Fruit fly (Drosophila melanogaster) whole organism, wandering third instar larva: ENCODE data around the gene RtGEF.

ENCODE experiments used
- Abd-B ChIP-seq: fragments of >200 bp; optimal IDR thresholded peaks from 2 replicates; lab custom pipeline; 2017; ENCODE audit warnings: missing biosample characterization, missing genetic modification characterization
- CG32264 ChIP-seq: fragments of 200-800 bp; sonication (Bioruptor generic); optimal IDR thresholded peaks from 2 replicates; lab custom pipeline; 2016; ENCODE audit warnings: missing biosample characterization, missing genetic modification characterization
- CG9705 ChIP-seq: fragments of 200-800 bp; sonication (Bioruptor generic); optimal IDR thresholded peaks from 2 replicates; lab custom pipeline; 2018; ENCODE audit warnings: missing biosample characterization, mild to moderate bottlenecking, missing genetic modification characterization
- CrebA ChIP-seq: fragments of 200-800 bp; sonication (Bioruptor generic); optimal IDR thresholded peaks from 2 replicates; lab custom pipeline; 2016; ENCODE audit warnings: missing biosample characterization, mild to moderate bottlenecking, missing genetic modification characterization, borderline replicate concordance
- Dfd ChIP-seq: fragments of >200 bp; optimal IDR thresholded peaks from 2 replicates; lab custom pipeline; 2017; ENCODE audit warnings: missing biosample characterization, missing genetic modification characterization
- Dif ChIP-seq: fragments of 200-275, 200-300 bp; sonication (Bioruptor generic); optimal IDR thresholded peaks from 2 replicates; lab custom pipeline; 2018; ENCODE audit warnings: missing biosample characterization, missing genetic modification characterization; ENCODE audit not compliant: partially characterized antibody
- GATAd ChIP-seq: sonication (Bioruptor generic); optimal IDR thresholded peaks from 2 replicates; lab custom pipeline; 2016; ENCODE audit warnings: missing biosample characterization, missing genetic modification characterization
- HLH106 ChIP-seq: fragments of 200-800 bp; optimal IDR thresholded peaks from 3 replicates; lab custom pipeline; 2019; ENCODE audit warnings: missing biosample characterization, mild to moderate bottlenecking, missing genetic modification characterization, moderate library complexity
- Hnf4 ChIP-seq: fragments of 200-800 bp; sonication (Bioruptor generic); optimal IDR thresholded peaks from 2 replicates; lab custom pipeline; 2016; ENCODE audit warnings: missing biosample characterization, mild to moderate bottlenecking, missing genetic modification characterization
- Hr78 ChIP-seq: fragments of >200 bp; optimal IDR thresholded peaks from 2 replicates; lab custom pipeline; 2017; ENCODE audit warnings: missing biosample characterization, missing genetic modification characterization
- Hr83 ChIP-seq: fragments of 200-300 bp; sonication (Bioruptor generic); optimal IDR thresholded peaks from 2 replicates; lab custom pipeline; 2016; ENCODE audit warnings: missing biosample characterization, mild to moderate bottlenecking, missing genetic modification characterization, moderate library complexity; ENCODE audit not compliant: poor library complexity, severe bottlenecking
- Mio ChIP-seq: sonication (Bioruptor generic); optimal IDR thresholded peaks from 2 replicates; lab custom pipeline; 2016; ENCODE audit warnings: missing biosample characterization, missing genetic modification characterization
- Myc ChIP-seq: fragments of >200 bp; optimal IDR thresholded peaks from 2 replicates; lab custom pipeline; 2017
- N ChIP-seq: fragments of >200 bp; optimal IDR thresholded peaks from 2 replicates; lab custom pipeline; 2018; ENCODE audit warnings: missing biosample characterization, missing external identifiers, missing genetic modification characterization
- OdsH ChIP-seq: fragments of 200-800 bp; sonication (Bioruptor generic); optimal IDR thresholded peaks from 2 replicates; lab custom pipeline; 2016; ENCODE audit warnings: missing biosample characterization, mild to moderate bottlenecking, missing genetic modification characterization
- Rel ChIP-seq, 2 experiments: fragments of 200-800 bp; sonication (Bioruptor generic) in 1 of 2; optimal IDR thresholded peaks; 2 replicates in 1 of 2; 3 replicates in 1 of 2; lab custom pipeline; 2016 to 2019; ENCODE audit warnings: mild to moderate bottlenecking in 2 of 2, missing biosample characterization in 2 of 2, missing genetic modification characterization in 2 of 2, moderate library complexity in 1 of 2
- Vsx2 ChIP-seq: fragments of 200-300, 225-300 bp; sonication (Bioruptor generic); optimal IDR thresholded peaks from 2 replicates; lab custom pipeline; 2018; ENCODE audit warnings: missing biosample characterization, missing genetic modification characterization; ENCODE audit not compliant: partially characterized antibody
- br ChIP-seq: fragments of 200-800 bp; sonication (Bioruptor generic); optimal IDR thresholded peaks from 2 replicates; lab custom pipeline; 2016; ENCODE audit warnings: missing biosample characterization, missing genetic modification characterization
- brk ChIP-seq: fragments of 200-800 bp; sonication (Bioruptor generic); optimal IDR thresholded peaks from 2 replicates; lab custom pipeline; 2016; ENCODE audit warnings: missing biosample characterization, mild to moderate bottlenecking, missing genetic modification characterization
- dl ChIP-seq, 2 experiments: fragments of 175-275, 200-275 bp in 1 of 2; fragments of 200-275 bp in 1 of 2; sonication (Bioruptor generic); optimal IDR thresholded peaks; lab custom pipeline; 2018; ENCODE audit warnings: mild to moderate bottlenecking in 2 of 2, missing biosample characterization in 2 of 2, missing genetic modification characterization in 2 of 2, moderate library complexity in 2 of 2; ENCODE audit not compliant: partially characterized antibody in 2 of 2, insufficient read depth in 1 of 2
- dmrt93B ChIP-seq: fragments of 200-800 bp; sonication (Bioruptor generic); optimal IDR thresholded peaks from 2 replicates; lab custom pipeline; 2018; ENCODE audit warnings: missing biosample characterization, mild to moderate bottlenecking, missing genetic modification characterization
- dsf ChIP-seq: sonication (Bioruptor generic); optimal IDR thresholded peaks from 2 replicates; lab custom pipeline; 2016; ENCODE audit warnings: missing biosample characterization, missing genetic modification characterization, borderline replicate concordance
- ey ChIP-seq: fragments of 200-800 bp; sonication (Bioruptor generic); optimal IDR thresholded peaks from 2 replicates; lab custom pipeline; 2016; ENCODE audit warnings: missing biosample characterization, missing genetic modification characterization
- foxo ChIP-seq, 2 experiments: fragments of 200-800 bp; sonication (Bioruptor generic); optimal IDR thresholded peaks; 2 replicates in 1 of 2; 3 replicates in 1 of 2; lab custom pipeline; 2016 to 2017; ENCODE audit warnings: missing biosample characterization in 2 of 2, missing genetic modification characterization in 2 of 2
- fru ChIP-seq: fragments of 200-800 bp; sonication (Bioruptor generic); optimal IDR thresholded peaks from 3 replicates; lab custom pipeline; 2016; ENCODE audit warnings: missing biosample characterization, mild to moderate bottlenecking, missing genetic modification characterization
- h ChIP-seq: fragments of 200-800 bp; sonication (Bioruptor generic); optimal IDR thresholded peaks from 3 replicates; lab custom pipeline; 2016; ENCODE audit warnings: missing biosample characterization, mild to moderate bottlenecking, missing genetic modification characterization
- jim ChIP-seq: fragments of 175-275, 200-325 bp; sonication (Bioruptor generic); optimal IDR thresholded peaks from 2 replicates; lab custom pipeline; 2016; ENCODE audit warnings: missing biosample characterization, mild to moderate bottlenecking, missing genetic modification characterization
- lola ChIP-seq: fragments of >200 bp; optimal IDR thresholded peaks from 2 replicates; lab custom pipeline; 2017; ENCODE audit warnings: missing biosample characterization, missing genetic modification characterization
- psq ChIP-seq: fragments of 200-800 bp; sonication (Bioruptor generic); optimal IDR thresholded peaks from 3 replicates; lab custom pipeline; 2017; ENCODE audit warnings: missing biosample characterization, mild to moderate bottlenecking, missing genetic modification characterization, moderate library complexity
- rgr ChIP-seq: fragments of 200-800 bp; sonication (Bioruptor generic); optimal IDR thresholded peaks from 3 replicates; lab custom pipeline; 2016; ENCODE audit warnings: missing biosample characterization, mild to moderate bottlenecking, missing genetic modification characterization
- sage ChIP-seq: fragments of 200-800 bp; sonication (Bioruptor generic); optimal IDR thresholded peaks from 2 replicates; lab custom pipeline; 2016; ENCODE audit warnings: missing biosample characterization, mild to moderate bottlenecking, missing genetic modification characterization
- sv ChIP-seq: fragments of 200-800 bp; sonication (Bioruptor generic); optimal IDR thresholded peaks from 3 replicates; lab custom pipeline; 2016; ENCODE audit warnings: missing biosample characterization, missing genetic modification characterization
- tai ChIP-seq: sonication (Bioruptor generic); optimal IDR thresholded peaks from 2 replicates; lab custom pipeline; 2016; ENCODE audit warnings: missing biosample characterization, missing genetic modification characterization
- usp ChIP-seq: fragments of >200 bp; optimal IDR thresholded peaks from 2 replicates; lab custom pipeline; 2017; ENCODE audit warnings: missing biosample characterization, missing genetic modification characterization

RtGEF gene

dm6 chr2L:20327375-20327774 lies 22.9 kb upstream of the RtGEF start:
- no peak for TF ChIP-seq Vsx2
- no peak for TF ChIP-seq Myc (lab: Kevin White, UChicago)
- TF ChIP-seq psq (GFP tag; lab: Kevin White, UChicago), result no peak
- TF ChIP-seq CG32264 (GFP tag; lab: Kevin White, UChicago), result no peak
- no peak for TF ChIP-seq sage
- TF ChIP-seq lola, result no peak
- TF ChIP-seq h (GFP tag; lab: Kevin White, UChicago), result no peak
- no peak for TF ChIP-seq Hnf4 (GFP tag; lab: Kevin White, UChicago)
- TF ChIP-seq Abd-B (GFP tag; lab: Kevin White, UChicago), result no peak
- no peak for TF ChIP-seq Hr78 (GFP tag; lab: Kevin White, UChicago)
- TF ChIP-seq Dif (GFP tag; lab: Kevin White, UChicago), result no peak
- TF ChIP-seq fru (GFP tag; lab: Kevin White, UChicago), result no peak
- TF ChIP-seq foxo (GFP tag; optimal IDR thresholded peaks at IDR 0.05; lab: Kevin White, UChicago), result no peak
- no peak for TF ChIP-seq HLH106

- TF ChIP-seq dmrt93B (no peak), CG32264 (GFP tag; lab: Kevin White, UChicago) (no peak), Abd-B (GFP tag; lab: Kevin White, UChicago) (no peak), Dfd (GFP tag; lab: Kevin White, UChicago) (no peak), dsf (GFP tag; lab: Kevin White, UChicago) (no peak), h (GFP tag; lab: Kevin White, UChicago) (no peak), Rel (GFP tag; optimal IDR thresholded peaks at IDR 0.05; lab: Kevin White, UChicago) (no peak), Rel (tag; optimal IDR thresholded peaks at IDR 0.05; lab: Kevin White, UChicago) (no peak), OdsH (GFP tag; lab: Kevin White, UChicago) (no peak), CG9705 (GFP tag; lab: Kevin White, UChicago) (no peak), br (GFP tag; lab: Kevin White, UChicago) (no peak), psq (GFP tag; lab: Kevin White, UChicago) (no peak), sv (no peak), Hr78 (GFP tag; lab: Kevin White, UChicago) (no peak), tai (no peak), jim (GFP tag; lab: Kevin White, UChicago) (no peak), Vsx2 (no peak), Hr83 (GFP tag; lab: Kevin White, UChicago) (no peak), Mio (GFP tag; lab: Kevin White, UChicago) (no peak), usp (GFP tag; lab: Kevin White, UChicago) (no peak), ey (GFP tag; lab: Kevin White, UChicago) (no peak)
- TF ChIP-seq, all 38 proteins: peak for 0
These were observed 22.3 kb upstream of the RtGEF start for dm6 chr2L:20327963-20328362.

dm6 chr2L:20328569-20328968 lies 21.7 kb upstream of the RtGEF start:
- TF ChIP-seq CrebA (GFP tag; lab: Kevin White, UChicago), result no peak
- no peak for TF ChIP-seq br (GFP tag; lab: Kevin White, UChicago)
- no peak for TF ChIP-seq psq (GFP tag; lab: Kevin White, UChicago)
- TF ChIP-seq Hr83 (GFP tag; lab: Kevin White, UChicago), result no peak
- TF ChIP-seq ey (GFP tag; lab: Kevin White, UChicago), result no peak
- TF ChIP-seq tai, result no peak
- no peak for TF ChIP-seq HLH106
- TF ChIP-seq Abd-B (GFP tag; lab: Kevin White, UChicago), result no peak
- no peak for TF ChIP-seq fru (GFP tag; lab: Kevin White, UChicago)
- TF ChIP-seq Mio (GFP tag; lab: Kevin White, UChicago), result no peak
- no peak for TF ChIP-seq rgr (GFP tag; lab: Kevin White, UChicago)
- no peak for TF ChIP-seq dl (GFP tag; optimal IDR thresholded peaks at IDR 0.05; lab: Kevin White, UChicago; ENCODE audit: insufficient read depth in 1 of 2, partially characterized antibody in 2 of 2)
- TF ChIP-seq GATAd (GFP tag; lab: Kevin White, UChicago), result no peak
- no peak for TF ChIP-seq dsf (GFP tag; lab: Kevin White, UChicago)
- no peak for TF ChIP-seq Rel (GFP tag; optimal IDR thresholded peaks at IDR 0.05; lab: Kevin White, UChicago)
- TF ChIP-seq Rel (tag; optimal IDR thresholded peaks at IDR 0.05; lab: Kevin White, UChicago), result no peak
- no peak for TF ChIP-seq Hnf4 (GFP tag; lab: Kevin White, UChicago)
- TF ChIP-seq lola, result no peak
- no peak for TF ChIP-seq N
- TF ChIP-seq Hr78 (GFP tag; lab: Kevin White, UChicago), result no peak
- no peak for TF ChIP-seq brk
